Fruit fly (Drosophila melanogaster) whole organism, embryonic: Measurements from ENCODE around the gene CG32432.

Experiments used
- Aef1 ChIP-seq: fragments of 200-800 bp; sonication (Bioruptor generic); IDR thresholded peaks from 3 replicates; pipeline ENCODE4 v1.3.6; 2022; ENCODE audit warnings: missing biosample characterization, missing genetic modification characterization
- Bgb ChIP-seq: fragments of 200-800 bp; sonication (Bioruptor generic); IDR thresholded peaks from 2 replicates; pipeline ENCODE4 v1.3.6; 2022; ENCODE audit warnings: missing biosample characterization, missing genetic modification characterization; ENCODE audit not compliant: partially characterized antibody
- C15 ChIP-seq: fragments of 200-800 bp; sonication (Bioruptor generic); IDR thresholded peaks from 3 replicates; pipeline ENCODE4 v1.3.6; 2022; ENCODE audit warnings: missing biosample characterization, missing genetic modification characterization
- CG12659 ChIP-seq: fragments of 200-800 bp; sonication (Bioruptor generic); optimal IDR thresholded peaks from 3 replicates; lab custom pipeline; 2017; ENCODE audit warnings: mild to moderate bottlenecking, missing biosample characterization, missing genetic modification reagents, missing genetic modification characterization
- CG13424 ChIP-seq: fragments of 200-800 bp; sonication (Bioruptor generic); optimal IDR thresholded peaks from 2 replicates; lab custom pipeline; 2019; ENCODE audit warnings: missing biosample characterization, mild to moderate bottlenecking, missing genetic modification characterization, moderate library complexity
- CG14441 ChIP-seq: fragments of 200-800 bp; sonication (Bioruptor generic); IDR thresholded peaks from 2 replicates; pipeline ENCODE4 v1.3.6; 2022; ENCODE audit warnings: missing biosample characterization, missing genetic modification characterization
- CG15696 ChIP-seq: fragments of 200-800 bp; sonication (Bioruptor generic); optimal IDR thresholded peaks from 2 replicates; lab custom pipeline; 2019; ENCODE audit warnings: missing biosample characterization, mild to moderate bottlenecking, missing genetic modification characterization, moderate library complexity
- CG1603 ChIP-seq: fragments of 200-800 bp; sonication (Bioruptor generic); optimal IDR thresholded peaks from 2 replicates; lab custom pipeline; 2019; ENCODE audit warnings: missing biosample characterization, mild to moderate bottlenecking, missing genetic modification characterization, moderate library complexity
- CG18764 ChIP-seq: fragments of 200-800 bp; sonication (Bioruptor generic); optimal IDR thresholded peaks from 3 replicates; lab custom pipeline; 2016; ENCODE audit warnings: missing biosample characterization, missing genetic modification characterization
- CG2678 ChIP-seq: fragments of 200-800 bp; sonication (Bioruptor generic); optimal IDR thresholded peaks from 3 replicates; lab custom pipeline; 2019; ENCODE audit warnings: missing biosample characterization, mild to moderate bottlenecking, missing genetic modification characterization, moderate library complexity
- CG2712 ChIP-seq: fragments of 200-800 bp; optimal IDR thresholded peaks from 3 replicates; lab custom pipeline; 2019; ENCODE audit warnings: missing biosample characterization, mild to moderate bottlenecking, missing genetic modification characterization, moderate library complexity
- CG30403 ChIP-seq: fragments of 200-800 bp; sonication (Bioruptor generic); optimal IDR thresholded peaks from 3 replicates; lab custom pipeline; 2016; ENCODE audit warnings: missing biosample characterization, missing genetic modification characterization
- CG3847 ChIP-seq: fragments of 200-800 bp; sonication (Bioruptor generic); IDR thresholded peaks from 2 replicates; pipeline ENCODE4 v1.3.6; 2022; ENCODE audit warnings: missing biosample characterization, missing genetic modification characterization
- CG6272 ChIP-seq: fragments of 200-800 bp; sonication (Bioruptor generic); IDR thresholded peaks from 2 replicates; pipeline ENCODE4 v1.3.6; 2022; ENCODE audit warnings: missing biosample characterization, missing genetic modification characterization
- CG6791 ChIP-seq: fragments of 200-800 bp; sonication (Bioruptor generic); IDR thresholded peaks from 3 replicates; pipeline ENCODE4 v1.3.6; 2022; ENCODE audit warnings: missing biosample characterization, missing genetic modification characterization; ENCODE audit not compliant: partially characterized antibody
- CG7928 ChIP-seq: fragments of 200-800 bp; sonication (Bioruptor generic); optimal IDR thresholded peaks from 2 replicates; lab custom pipeline; 2017; ENCODE audit warnings: missing biosample characterization, mild to moderate bottlenecking, missing genetic modification characterization
- CG9215 ChIP-seq: fragments of 200-800 bp; sonication (Bioruptor generic); IDR thresholded peaks from 2 replicates; pipeline ENCODE4 v1.3.6; 2022; ENCODE audit warnings: missing biosample characterization, missing genetic modification characterization
- D19A ChIP-seq: fragments of 200-800 bp; optimal IDR thresholded peaks from 3 replicates; lab custom pipeline; 2019; ENCODE audit warnings: missing biosample characterization, mild to moderate bottlenecking, missing genetic modification characterization, moderate library complexity
- Dbx ChIP-seq: fragments of 200-800 bp; sonication (Bioruptor generic); IDR thresholded peaks from 3 replicates; pipeline ENCODE4 v1.3.6; 2022; ENCODE audit warnings: missing biosample characterization, missing genetic modification characterization
- Dip3 ChIP-seq: fragments of 200-800 bp; sonication (Bioruptor generic); optimal IDR thresholded peaks from 3 replicates; lab custom pipeline; 2016; ENCODE audit warnings: missing biosample characterization, missing genetic modification characterization
- Doc3 ChIP-seq: fragments of 200-800 bp; sonication (Bioruptor generic); IDR thresholded peaks from 3 replicates; pipeline ENCODE4 v1.3.6; 2022; ENCODE audit warnings: missing biosample characterization, missing genetic modification characterization; ENCODE audit not compliant: partially characterized antibody
- E2f2 ChIP-seq: fragments of 200-800 bp; sonication (Bioruptor generic); IDR thresholded peaks from 2 replicates; pipeline ENCODE4 v1.3.6; 2022; ENCODE audit warnings: missing biosample characterization, missing genetic modification characterization
- ERR ChIP-seq: fragments of 200-800 bp; sonication (Bioruptor generic); optimal IDR thresholded peaks from 2 replicates; lab custom pipeline; 2016; ENCODE audit warnings: missing biosample characterization, missing genetic modification characterization
- Hmx ChIP-seq: fragments of 200-800 bp; sonication (Bioruptor generic); optimal IDR thresholded peaks from 2 replicates; lab custom pipeline; 2016; ENCODE audit warnings: missing biosample characterization, missing genetic modification characterization
- MBD-R2 ChIP-seq: fragments of 200-800 bp; sonication (Bioruptor generic); IDR thresholded peaks from 2 replicates; pipeline ENCODE4 v1.3.6; 2022; ENCODE audit warnings: missing biosample characterization, missing genetic modification characterization
- Max ChIP-seq: fragments of 200-800 bp; sonication (Bioruptor generic); optimal IDR thresholded peaks from 2 replicates; lab custom pipeline; 2016; ENCODE audit warnings: missing biosample characterization, mild to moderate bottlenecking, missing genetic modification characterization
- Myb ChIP-seq: fragments of 200-800 bp; sonication (Bioruptor generic); optimal IDR thresholded peaks from 2 replicates; lab custom pipeline; 2016; ENCODE audit warnings: missing biosample characterization, missing genetic modification characterization
- Side ChIP-seq: fragments of 200-800 bp; sonication (Bioruptor generic); optimal IDR thresholded peaks from 2 replicates; lab custom pipeline; 2016; ENCODE audit warnings: missing biosample characterization, missing genetic modification characterization
- Sox102F ChIP-seq: fragments of 200-800 bp; sonication (Bioruptor generic); optimal IDR thresholded peaks from 2 replicates; lab custom pipeline; 2018; ENCODE audit warnings: missing biosample characterization, mild to moderate bottlenecking, missing genetic modification characterization, moderate library complexity
- Sry-β ChIP-seq: fragments of 200-800 bp; sonication (Bioruptor generic); optimal IDR thresholded peaks from 2 replicates; lab custom pipeline; 2018; ENCODE audit warnings: missing biosample characterization, mild to moderate bottlenecking, missing genetic modification characterization, moderate library complexity
- Xbp1 ChIP-seq: fragments of 200-800 bp; sonication (Bioruptor generic); optimal IDR thresholded peaks from 3 replicates; lab custom pipeline; 2016; ENCODE audit warnings: missing biosample characterization, mild to moderate bottlenecking, missing genetic modification characterization
- chif ChIP-seq, 2 experiments: fragments of 200-800 bp; sonication (Bioruptor generic); optimal IDR thresholded peaks; 3 replicates each; lab custom pipeline; 2016; ENCODE audit warnings: missing biosample characterization in 2 of 2, missing genetic modification characterization in 2 of 2
- dati ChIP-seq: fragments of 200-800 bp; sonication (Bioruptor generic); IDR thresholded peaks from 2 replicates; pipeline ENCODE4 v1.3.6; 2022; ENCODE audit warnings: missing biosample characterization, missing genetic modification characterization
- gt ChIP-seq: fragments of 200-800 bp; sonication (Bioruptor generic); IDR thresholded peaks from 2 replicates; pipeline ENCODE4 v1.3.6; 2022; ENCODE audit warnings: missing biosample characterization, missing genetic modification characterization
- hb ChIP-seq: fragments of 200-800 bp; sonication (Bioruptor generic); IDR thresholded peaks from 3 replicates; pipeline ENCODE4 v1.3.6; 2022; ENCODE audit warnings: missing biosample characterization, missing genetic modification characterization; ENCODE audit not compliant: partially characterized antibody
- peb ChIP-seq: fragments of 200-800 bp; sonication (Bioruptor generic); IDR thresholded peaks from 2 replicates; pipeline ENCODE4 v1.3.6; 2022; ENCODE audit warnings: missing biosample characterization, missing genetic modification characterization
- psq ChIP-seq: fragments of 200-800 bp; sonication (Bioruptor generic); optimal IDR thresholded peaks from 2 replicates; lab custom pipeline; 2017; ENCODE audit warnings: missing biosample characterization, missing genetic modification characterization
- sens ChIP-seq: fragments of 200-800 bp; sonication (Bioruptor generic); peaks from one replicate; lab custom pipeline; 2016; ENCODE audit warnings: missing biosample characterization, missing genetic modification characterization
- shn ChIP-seq: fragments of 200-800 bp; sonication (Bioruptor generic); optimal IDR thresholded peaks from 3 replicates; lab custom pipeline; 2016; ENCODE audit warnings: missing biosample characterization, missing genetic modification characterization
- tap ChIP-seq: fragments of 200-800 bp; optimal IDR thresholded peaks from 3 replicates; lab custom pipeline; 2019; ENCODE audit warnings: missing biosample characterization, mild to moderate bottlenecking, missing genetic modification characterization, moderate library complexity

Gene CG32432

DNA sequence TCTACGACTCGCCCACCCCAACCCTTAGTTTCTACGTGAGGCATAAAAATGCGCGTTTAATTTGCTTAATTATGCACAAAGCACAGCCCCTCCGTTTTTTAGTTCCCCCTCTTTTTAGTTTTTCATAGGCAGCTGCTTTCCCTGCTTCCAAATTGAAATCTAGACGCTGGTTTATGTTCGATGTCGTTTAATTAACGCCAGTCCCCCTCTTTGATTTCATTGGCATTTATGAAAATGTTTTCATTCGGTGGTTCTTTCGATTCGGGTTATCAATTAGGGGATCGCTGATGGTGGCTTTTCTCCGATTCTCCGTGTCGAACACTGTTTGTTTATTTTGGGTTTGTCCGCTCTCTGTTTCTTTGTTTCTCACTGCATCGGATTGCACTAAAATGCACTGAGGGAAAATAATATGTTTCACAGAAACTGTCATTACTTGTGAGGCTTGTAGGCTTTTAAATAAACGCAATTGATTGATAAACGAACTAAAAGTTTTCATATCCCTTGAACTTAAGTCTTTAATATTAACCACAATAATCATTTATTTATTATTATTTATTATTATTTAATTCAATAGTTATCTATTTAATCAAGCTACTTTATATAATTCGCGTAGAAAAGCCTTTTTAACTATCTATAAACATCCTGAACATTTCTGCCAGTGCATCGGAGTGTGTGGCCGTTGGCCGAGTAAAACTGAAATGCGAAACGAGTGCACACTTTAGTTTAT, 45.2 kb upstream of the CG32432 start (continued):
- no peak for TF ChIP-seq Bgb (GFP tag; lab: Robert Waterston, UW)
- no peak for TF ChIP-seq gt
- peak; percentile 21 for TF ChIP-seq CG30403
- no peak for TF ChIP-seq Dbx
- TF ChIP-seq psq (GFP tag; lab: Kevin White, UChicago) = no peak
- no peak for TF ChIP-seq CG9215 (GFP tag; lab: Robert Waterston, UW)
- TF ChIP-seq CG7928 (GFP tag; lab: Kevin White, UChicago) = no peak
- peak; percentile 14 for TF ChIP-seq Xbp1 (GFP tag; lab: Kevin White, UChicago)
- TF ChIP-seq ERR (GFP tag; lab: Kevin White, UChicago) = no peak
- no peak for TF ChIP-seq Hmx
- peak; percentile 83 for TF ChIP-seq CG2712 (tag; lab: Kevin White, UChicago)
- TF ChIP-seq Doc3 = no peak
- TF ChIP-seq hb (GFP tag; lab: Robert Waterston, UW) = no peak
- TF ChIP-seq Myb (GFP tag; lab: Kevin White, UChicago) = no peak
- no peak for TF ChIP-seq CG3847 (GFP tag; lab: Robert Waterston, UW)
- TF ChIP-seq Side (GFP tag; lab: Kevin White, UChicago) = no peak
- no peak for TF ChIP-seq shn (GFP tag; lab: Kevin White, UChicago)
- no peak for TF ChIP-seq CG6272 (GFP tag; lab: Robert Waterston, UW)

DNA sequence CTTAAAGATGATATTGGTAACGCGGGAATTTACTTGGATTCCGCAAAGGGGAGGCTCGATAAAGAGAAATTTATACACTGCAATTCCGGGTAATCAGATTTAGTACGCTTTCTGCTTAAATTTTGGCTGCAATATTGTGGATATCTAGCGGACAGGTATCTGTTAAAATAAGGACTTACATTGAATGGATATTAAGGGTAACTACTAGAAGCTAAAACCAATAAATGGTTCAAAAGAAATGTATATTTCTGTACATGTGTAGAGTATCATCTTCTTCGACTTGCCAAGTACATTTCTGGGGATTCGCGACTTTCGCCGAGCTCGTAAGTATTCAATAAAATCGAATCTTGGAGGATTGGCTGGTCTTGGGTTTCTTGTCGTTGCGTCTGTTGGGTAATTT, 44.4 kb upstream of the CG32432 start:
- no peak for TF ChIP-seq CG6791 (GFP tag; lab: Robert Waterston, UW)
- peak; percentile 42 for TF ChIP-seq D19A (tag; lab: Kevin White, UChicago)
- TF ChIP-seq sens (GFP tag; lab: Kevin White, UChicago) = peak; percentile 53
- no peak for TF ChIP-seq Sry-β (GFP tag; lab: Kevin White, UChicago)
- no peak for TF ChIP-seq MBD-R2

DNA sequence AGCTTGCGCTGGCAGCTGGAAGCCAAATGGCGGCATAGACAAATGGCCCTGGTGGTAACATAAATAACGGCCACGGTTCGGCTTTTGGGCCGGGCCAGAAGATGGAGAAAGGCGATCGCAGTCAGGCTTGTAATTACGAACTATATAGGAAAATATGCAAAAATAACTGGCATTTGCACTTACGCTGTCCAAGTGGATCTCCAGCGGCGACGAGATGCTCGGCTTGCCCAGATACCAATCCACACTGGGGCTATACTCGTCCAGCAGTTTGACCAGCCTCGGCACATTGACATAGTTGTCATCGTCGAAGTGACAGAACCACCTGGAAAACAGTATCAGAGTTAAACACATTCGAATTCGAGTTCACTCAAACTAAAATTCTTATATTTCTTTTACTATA, 42.5 kb upstream of the CG32432 start, which contains the start of gene CG10589:
CG10589 (plus strand) TSS at position 301 of the 400 bp plus-strand sequence.
- TF ChIP-seq Dip3 (GFP tag; lab: Kevin White, UChicago) (no peak), C15 (GFP tag; lab: Robert Waterston, UW) (no peak), CG2678 (tag; lab: Kevin White, UChicago) (no peak), chif (GFP tag; optimal IDR thresholded peaks at IDR 0.05; lab: Kevin White, UChicago) (no peak), CG12659 (GFP tag; lab: Kevin White, UChicago) (no peak), Max (GFP tag; lab: Kevin White, UChicago) (no peak), Sox102F (GFP tag; lab: Kevin White, UChicago) (no peak), CG15696 (tag; lab: Kevin White, UChicago) (no peak), peb (GFP tag; lab: Robert Waterston, UW) (no peak), E2f2 (GFP tag; lab: Robert Waterston, UW) (no peak), Aef1 (GFP tag; lab: Robert Waterston, UW) (no peak), CG13424 (tag; lab: Kevin White, UChicago) (no peak), CG1603 (tag; lab: Kevin White, UChicago) (no peak), dati (no peak), CG18764 (GFP tag; lab: Kevin White, UChicago) (no peak), tap (tag; lab: Kevin White, UChicago) (no peak), CG14441 (GFP tag; lab: Robert Waterston, UW) (no peak)
